Worm (Caenorhabditis elegans) whole organism, L4 larva: Measurements from ENCODE around the gene srbc-37.

Experiments
- F26F4.8 ChIP-seq: fragments of 200-800 bp; sonication (Bioruptor generic); conservative IDR thresholded peaks from 2 replicates; pipeline ENCODE4 v1.3.6; 2022; ENCODE audit warnings: missing genetic modification characterization, missing compliant biosample characterization
- ceh-28 ChIP-seq: fragments of 150-350 bp; optimal IDR thresholded peaks from 2 replicates; lab custom pipeline; 2014; ENCODE audit warnings: missing biosample characterization, missing genetic modification reagents, missing genetic modification characterization
- egl-27 ChIP-seq: sonication (generic microtip); optimal IDR thresholded peaks from 3 replicates; lab custom pipeline; 2017; ENCODE audit warnings: missing biosample characterization, missing genetic modification reagents, missing genetic modification characterization
- lin-13 ChIP-seq: fragments of 150-350 bp; optimal IDR thresholded peaks from 2 replicates; lab custom pipeline; 2014; ENCODE audit warnings: missing biosample characterization, missing genetic modification reagents, missing genetic modification characterization
- mdt-29 ChIP-seq: fragments of 200-800 bp; sonication (Bioruptor generic); IDR thresholded peaks from 2 replicates; pipeline ENCODE4 v1.3.6; 2022; ENCODE audit warnings: missing genetic modification reagents, missing genetic modification characterization, missing compliant biosample characterization
- nhr-237 ChIP-seq: sonication (generic microtip); optimal IDR thresholded peaks from 2 replicates; lab custom pipeline; 2017; ENCODE audit warnings: missing biosample characterization, missing genetic modification characterization
- nhr-41 ChIP-seq: fragments of 200-800 bp; sonication (Bioruptor generic); IDR thresholded peaks from 2 replicates; pipeline ENCODE4 v1.3.6; 2022; ENCODE audit warnings: missing genetic modification reagents, missing genetic modification characterization, missing compliant biosample characterization
- pha-4 ChIP-seq, 2 experiments: fragments of 150-350 bp in 1 of 2; fragments of 200-800 bp in 1 of 2; sonication (Bioruptor generic) in 1 of 2; IDR thresholded peaks in 1 of 2; optimal IDR thresholded peaks in 1 of 2; 2 replicates each; pipeline versions ENCODE4 v1.3.6 to Lab custom; 2014 to 2022; ENCODE audit warnings: missing genetic modification characterization in 2 of 2, missing genetic modification reagents in 2 of 2, missing biosample characterization in 1 of 2, missing compliant biosample characterization in 1 of 2

ce11 chrV:699489-700129 lies 2.8 kb upstream of the srbc-37 start, which contains the start of the genes ugt-29 and srx-5:
- TF ChIP-seq pha-4 (GFP tag; IDR thresholded peaks at IDR 0.05; lab: Robert Waterston, UW) (no peak), pha-4 (tag; optimal IDR thresholded peaks at IDR 0.05; lab: Kevin White, UChicago) (no peak), F26F4.8 (GFP tag; lab: Robert Waterston, UW) (no peak), ceh-28 (tag; lab: Kevin White, UChicago) (no peak), lin-13 (no peak), egl-27 (tag; lab: Kevin White, UChicago) (no peak), mdt-29 (no peak), nhr-237 (tag; lab: Kevin White, UChicago) (no peak), nhr-41 (GFP tag; lab: Robert Waterston, UW) (no peak)
